Worm (Caenorhabditis elegans) whole organism, L4 larva: ENCODE results near the gene kcnl-1.

Experiments
- F26F4.8 ChIP-seq: fragments of 200-800 bp; sonication (Bioruptor generic); conservative IDR thresholded peaks from 2 replicates; pipeline ENCODE4 v1.3.6; 2022; ENCODE audit warnings: missing genetic modification characterization, missing compliant biosample characterization
- F44E2.7 ChIP-seq: fragments of 200-800 bp; sonication (Bioruptor generic); IDR thresholded peaks from 2 replicates; pipeline ENCODE4 v2.1.2; 2022; ENCODE audit warnings: missing genetic modification characterization, missing compliant biosample characterization
- R02D3.7 ChIP-seq: fragments of 150-350 bp; sonication (generic microtip); optimal IDR thresholded peaks from 3 replicates; lab custom pipeline; 2014; ENCODE audit warnings: missing biosample characterization, missing genetic modification characterization
- T26A8.4 ChIP-seq: fragments of 200-800 bp; sonication (Bioruptor generic); IDR thresholded peaks from 2 replicates; pipeline ENCODE4 v1.3.6; 2022; ENCODE audit warnings: missing genetic modification characterization, missing compliant biosample characterization
- ZK337.2 ChIP-seq: fragments of 200-800 bp; sonication (Bioruptor generic); IDR thresholded peaks from 2 replicates; pipeline ENCODE4 v1.3.6; 2022; ENCODE audit warnings: missing genetic modification reagents, missing genetic modification characterization, missing compliant biosample characterization
- aly-2 ChIP-seq: sonication (generic microtip); optimal IDR thresholded peaks from 2 replicates; lab custom pipeline; 2018; ENCODE audit warnings: missing biosample characterization, missing genetic modification characterization
- arid-1 ChIP-seq: fragments of 200-800 bp; sonication (Bioruptor generic); conservative IDR thresholded peaks from 2 replicates; pipeline ENCODE4 v1.3.6; 2022; ENCODE audit warnings: missing genetic modification reagents, missing genetic modification characterization, missing compliant biosample characterization
- ceh-20 ChIP-seq: fragments of 200-800 bp; sonication (Bioruptor generic); IDR thresholded peaks from 2 replicates; pipeline ENCODE4 v1.3.6; 2022; ENCODE audit warnings: missing genetic modification reagents, missing genetic modification characterization, missing compliant biosample characterization
- ceh-44 ChIP-seq: fragments of 200-800 bp; sonication (Bioruptor generic); IDR thresholded peaks from 2 replicates; pipeline ENCODE4 v1.3.6; 2022; ENCODE audit warnings: missing genetic modification reagents, missing genetic modification characterization, missing compliant biosample characterization
- cey-2 ChIP-seq: sonication (generic microtip); optimal IDR thresholded peaks from 3 replicates; lab custom pipeline; 2017; ENCODE audit warnings: missing genetic modification characterization, mild to moderate bottlenecking, missing compliant biosample characterization, antibody characterized with exemption, borderline replicate concordance; ENCODE audit not compliant: insufficient read depth
- ctbp-1 ChIP-seq: fragments of 200-800 bp; sonication (Bioruptor generic); IDR thresholded peaks from 2 replicates; pipeline ENCODE4 v1.3.6; 2022; ENCODE audit warnings: missing genetic modification reagents, missing genetic modification characterization, missing compliant biosample characterization
- daf-12 ChIP-seq: fragments of 150-350 bp; optimal IDR thresholded peaks from 2 replicates; lab custom pipeline; 2014; ENCODE audit warnings: missing biosample characterization, missing genetic modification reagents, missing genetic modification characterization
- dmd-6 ChIP-seq: fragments of 200-800 bp; sonication (Bioruptor generic); IDR thresholded peaks from 2 replicates; pipeline ENCODE4 v1.3.6; 2022; ENCODE audit warnings: missing genetic modification reagents, missing genetic modification characterization, missing compliant biosample characterization
- dpl-1 ChIP-seq: fragments of 150-350 bp; optimal IDR thresholded peaks from 2 replicates; lab custom pipeline; 2014; ENCODE audit warnings: missing biosample characterization, missing genetic modification reagents, missing genetic modification characterization
- duxl-1 ChIP-seq: sonication (generic microtip); optimal IDR thresholded peaks from 2 replicates; lab custom pipeline; 2016; ENCODE audit warnings: mild to moderate bottlenecking, missing genetic modification characterization, moderate library complexity, missing compliant biosample characterization; ENCODE audit not compliant: poor library complexity
- dve-1 ChIP-seq: sonication (generic microtip); optimal IDR thresholded peaks from 2 replicates; lab custom pipeline; 2017; ENCODE audit warnings: antibody characterized with exemption, mild to moderate bottlenecking, missing genetic modification characterization, missing compliant biosample characterization; ENCODE audit not compliant: insufficient read depth
- egl-27 ChIP-seq: sonication (generic microtip); optimal IDR thresholded peaks from 3 replicates; lab custom pipeline; 2017; ENCODE audit warnings: missing biosample characterization, missing genetic modification reagents, missing genetic modification characterization
- hif-1 ChIP-seq, 2 experiments: sonication (generic microtip); optimal IDR thresholded peaks; 2 replicates each; lab custom pipeline; 2016 to 2017; ENCODE audit warnings: missing compliant biosample characterization in 2 of 2, missing genetic modification characterization in 2 of 2, missing genetic modification reagents in 2 of 2, missing genotype in 2 of 2, mild to moderate bottlenecking in 1 of 2
- lin-1 ChIP-seq: fragments of 200-800 bp; sonication (Bioruptor generic); IDR thresholded peaks from 2 replicates; pipeline ENCODE4 v1.3.6; 2022; ENCODE audit warnings: missing genetic modification reagents, missing genetic modification characterization, missing compliant biosample characterization
- lin-13 ChIP-seq: fragments of 150-350 bp; optimal IDR thresholded peaks from 2 replicates; lab custom pipeline; 2014; ENCODE audit warnings: missing biosample characterization, missing genetic modification reagents, missing genetic modification characterization
- lin-15B ChIP-seq: fragments of 150-350 bp; sonication (generic microtip); optimal IDR thresholded peaks from 3 replicates; lab custom pipeline; 2014; ENCODE audit warnings: missing biosample characterization, missing genetic modification characterization
- lin-29 ChIP-seq: fragments of 200-800 bp; sonication (Bioruptor generic); IDR thresholded peaks from 2 replicates; pipeline ENCODE4 v1.3.6; 2022; ENCODE audit warnings: missing genetic modification reagents, missing genetic modification characterization, missing compliant biosample characterization
- lin-38 ChIP-seq: fragments of 200-800 bp; sonication (Bioruptor generic); IDR thresholded peaks from 2 replicates; pipeline ENCODE4 v1.3.6; 2022; ENCODE audit warnings: missing genetic modification reagents, missing genetic modification characterization, missing compliant biosample characterization
- lin-39 ChIP-seq: fragments of 150-350 bp; optimal IDR thresholded peaks from 2 replicates; lab custom pipeline; 2014; ENCODE audit warnings: missing biosample characterization, missing genetic modification reagents, missing genetic modification characterization
- lir-3 ChIP-seq: sonication (generic microtip); optimal IDR thresholded peaks from 2 replicates; lab custom pipeline; 2016; ENCODE audit warnings: mild to moderate bottlenecking, missing genetic modification characterization, missing compliant biosample characterization
- lsy-2 ChIP-seq, 2 experiments: fragments of 150-350 bp in 1 of 2; sonication (generic microtip) in 1 of 2; optimal IDR thresholded peaks; 2 replicates each; lab custom pipeline; 2014 to 2017; ENCODE audit warnings: missing biosample characterization in 2 of 2, missing genetic modification characterization in 2 of 2
- madf-5 ChIP-seq, 2 experiments: fragments of 200-800 bp; sonication (Bioruptor generic); IDR thresholded peaks; 2 replicates each; pipeline ENCODE4 v1.3.6; 2022; ENCODE audit warnings: missing compliant biosample characterization in 2 of 2, missing genetic modification characterization in 2 of 2
- madf-9 ChIP-seq: fragments of 200-800 bp; sonication (Bioruptor generic); conservative IDR thresholded peaks from 2 replicates; pipeline ENCODE4 v1.3.6; 2022; ENCODE audit warnings: missing genetic modification reagents, missing genetic modification characterization, missing compliant biosample characterization
- mdt-29 ChIP-seq: fragments of 200-800 bp; sonication (Bioruptor generic); IDR thresholded peaks from 2 replicates; pipeline ENCODE4 v1.3.6; 2022; ENCODE audit warnings: missing genetic modification reagents, missing genetic modification characterization, missing compliant biosample characterization
- mes-2 ChIP-seq: sonication (generic microtip); optimal IDR thresholded peaks from 2 replicates; lab custom pipeline; 2016; ENCODE audit warnings: missing genotype, mild to moderate bottlenecking, missing genetic modification characterization, missing compliant biosample characterization; ENCODE audit not compliant: poor library complexity, severe bottlenecking
- mxl-2 ChIP-seq: fragments of 200-800 bp; sonication (Bioruptor generic); conservative IDR thresholded peaks from 2 replicates; pipeline ENCODE4 v1.3.6; 2022; ENCODE audit warnings: missing genetic modification reagents, missing genetic modification characterization, missing compliant biosample characterization
- nhr-10 ChIP-seq: fragments of 150-350 bp; optimal IDR thresholded peaks from 2 replicates; lab custom pipeline; 2014; ENCODE audit warnings: missing biosample characterization, missing genetic modification characterization
- nhr-102 ChIP-seq: sonication (generic microtip); optimal IDR thresholded peaks from 2 replicates; lab custom pipeline; 2016; ENCODE audit warnings: mild to moderate bottlenecking, missing genetic modification characterization, moderate library complexity, missing compliant biosample characterization
- nhr-111 ChIP-seq: fragments of 200-800 bp; sonication (Bioruptor generic); optimal IDR thresholded peaks from 2 replicates; lab custom pipeline; 2018; ENCODE audit warnings: mild to moderate bottlenecking, missing genetic modification characterization, missing compliant biosample characterization
- nhr-237 ChIP-seq: sonication (generic microtip); optimal IDR thresholded peaks from 2 replicates; lab custom pipeline; 2017; ENCODE audit warnings: missing biosample characterization, missing genetic modification characterization
- nhr-25 ChIP-seq: sonication (generic microtip); optimal IDR thresholded peaks from 2 replicates; lab custom pipeline; 2017; ENCODE audit warnings: missing genetic modification characterization, mild to moderate bottlenecking, missing compliant biosample characterization, antibody characterized with exemption, moderate library complexity, borderline replicate concordance; ENCODE audit not compliant: insufficient read depth
- nhr-42 ChIP-seq: fragments of 200-800 bp; sonication (Bioruptor generic); IDR thresholded peaks from 2 replicates; pipeline ENCODE4 v1.3.6; 2022; ENCODE audit warnings: missing genetic modification characterization, missing compliant biosample characterization
- nhr-48 ChIP-seq: sonication (generic microtip); optimal IDR thresholded peaks from 2 replicates; lab custom pipeline; 2016; ENCODE audit warnings: mild to moderate bottlenecking, missing genetic modification characterization, missing compliant biosample characterization
- nhr-6 ChIP-seq: fragments of 150-350 bp; optimal IDR thresholded peaks from 2 replicates; lab custom pipeline; 2014; ENCODE audit warnings: missing biosample characterization, missing genetic modification characterization
- nhr-76 ChIP-seq: fragments of 150-350 bp; optimal IDR thresholded peaks from 2 replicates; lab custom pipeline; 2014; ENCODE audit warnings: missing biosample characterization, missing genetic modification characterization
- nhr-77 ChIP-seq: fragments of 150-350 bp; optimal IDR thresholded peaks from 2 replicates; lab custom pipeline; 2014; ENCODE audit warnings: missing biosample characterization, missing genetic modification characterization
- rbr-2 ChIP-seq: sonication (generic microtip); optimal IDR thresholded peaks from 2 replicates; lab custom pipeline; 2016; ENCODE audit warnings: missing genotype, missing genetic modification characterization, missing compliant biosample characterization
- saeg-2 ChIP-seq: fragments of 200-800 bp; sonication (Bioruptor generic); IDR thresholded peaks from 2 replicates; pipeline ENCODE4 v1.3.6; 2022; ENCODE audit warnings: missing genetic modification reagents, missing genetic modification characterization, missing compliant biosample characterization
- sdz-12 ChIP-seq: fragments of 200-800 bp; sonication (Bioruptor generic); optimal IDR thresholded peaks from 2 replicates; lab custom pipeline; 2018; ENCODE audit warnings: mild to moderate bottlenecking, missing genetic modification characterization, missing compliant biosample characterization
- tag-97 ChIP-seq: fragments of 200-800 bp; sonication (Bioruptor generic); IDR thresholded peaks from 2 replicates; pipeline ENCODE4 v1.3.6; 2022; ENCODE audit warnings: missing genetic modification characterization, missing compliant biosample characterization
- tra-1 ChIP-seq: fragments of 200-800 bp; sonication (Bioruptor generic); IDR thresholded peaks from 2 replicates; pipeline ENCODE4 v1.3.6; 2022; ENCODE audit warnings: missing genetic modification reagents, missing genetic modification characterization, missing compliant biosample characterization
- unc-62 ChIP-seq, 3 experiments: fragments of 150-350 bp in 1 of 3; sonication (generic microtip); optimal IDR thresholded peaks in 2 of 3; peaks in 1 of 3; 1 replicate in 1 of 3; 2 replicates in 2 of 3; lab custom pipeline; 2014 to 2017; ENCODE audit warnings: missing biosample characterization in 3 of 3, missing genetic modification characterization in 3 of 3, missing genetic modification reagents in 3 of 3, missing genotype in 1 of 3
- vab-7 ChIP-seq: fragments of 200-800 bp; sonication (Bioruptor generic); IDR thresholded peaks from 2 replicates; pipeline ENCODE4 v1.3.6; 2022; ENCODE audit warnings: missing genetic modification reagents, missing genetic modification characterization, missing compliant biosample characterization
- zip-11 ChIP-seq: fragments of 200-800 bp; sonication (Bioruptor generic); IDR thresholded peaks from 2 replicates; pipeline ENCODE4 v1.3.6; 2022; ENCODE audit warnings: missing genetic modification characterization, missing compliant biosample characterization
- ztf-11 ChIP-seq: fragments of 150-350 bp; optimal IDR thresholded peaks from 2 replicates; lab custom pipeline; 2014; ENCODE audit warnings: missing biosample characterization, missing genetic modification characterization
- ztf-7 ChIP-seq: fragments of 150-350 bp; optimal IDR thresholded peaks from 2 replicates; lab custom pipeline; 2014; ENCODE audit warnings: missing biosample characterization, missing genetic modification characterization

Gene kcnl-1

ce11 chrV:19643903-19644302 is 78.7 kb downstream of the kcnl-1 start, which contains the start of the genes Y43F8C.7 and mrps-28 (continued):
- TF ChIP-seq dmd-6 (0 out of 2 replicates have a peak, but pooled peaks have one; percentile 15), vab-7 (GFP tag; lab: Robert Waterston, UW) (no peak), ctbp-1 (no peak), lin-29 (no peak), ZK337.2 (GFP tag; lab: Robert Waterston, UW) (no peak), madf-5 (GFP tag; IDR thresholded peaks at IDR 0.05; lab: Robert Waterston, UW) (no peak), daf-12 (tag; lab: Kevin White, UChicago) (no peak), lir-3 (no peak), R02D3.7 (no peak), lin-15B (tag; lab: Kevin White, UChicago) (no peak), madf-9 (GFP tag; lab: Robert Waterston, UW) (no peak), egl-27 (tag; lab: Kevin White, UChicago) (no peak), tra-1 (GFP tag; lab: Robert Waterston, UW) (no peak), nhr-102 (tag; lab: Kevin White, UChicago) (no peak), saeg-2 (no peak), hif-1 (tag; optimal IDR thresholded peaks at IDR 0.05; lab: Kevin White, UChicago) (no peak), ceh-44 (no peak), nhr-76 (tag; lab: Kevin White, UChicago) (no peak), lin-1 (no peak), F26F4.8 (GFP tag; lab: Robert Waterston, UW) (no peak), nhr-6 (tag; lab: Kevin White, UChicago) (no peak), nhr-42 (no peak), dve-1 (peak; percentile 31), lsy-2 (tag; optimal IDR thresholded peaks at IDR 0.05; lab: Kevin White, UChicago) (peak; percentile 85 to 98), ztf-7 (tag; lab: Kevin White, UChicago) (no peak), lin-38 (GFP tag; lab: Robert Waterston, UW) (no peak), tag-97 (GFP tag; lab: Robert Waterston, UW) (no peak), nhr-48 (tag; lab: Kevin White, UChicago) (no peak), aly-2 (tag; lab: Kevin White, UChicago) (no peak), F44E2.7 (GFP tag; lab: Robert Waterston, UW) (no peak), mes-2 (tag; lab: Kevin White, UChicago) (peak; percentile 58), dpl-1 (GFP tag; lab: Kevin White, UChicago) (peak; percentile 55), mdt-29 (GFP tag; lab: Robert Waterston, UW) (no peak), lin-13 (GFP tag; lab: Kevin White, UChicago) (no peak), nhr-111 (no peak), mxl-2 (GFP tag; lab: Robert Waterston, UW) (no peak), nhr-237 (no peak), arid-1 (no peak), cey-2 (tag; lab: Kevin White, UChicago) (no peak), sdz-12 (GFP tag; lab: Kevin White, UChicago) (no peak), ceh-20 (GFP tag; lab: Robert Waterston, UW) (no peak), nhr-10 (tag; lab: Kevin White, UChicago) (no peak), ztf-11 (tag; lab: Kevin White, UChicago) (no peak), duxl-1 (tag; lab: Kevin White, UChicago) (no peak), lin-39 (tag; lab: Kevin White, UChicago) (no peak), zip-11 (GFP tag; lab: Robert Waterston, UW) (no peak), rbr-2 (tag; lab: Kevin White, UChicago) (no peak), T26A8.4 (no peak), nhr-77 (tag; lab: Kevin White, UChicago) (no peak), unc-62 (GFP tag; optimal IDR thresholded peaks at IDR 0.05 in 1 of 2; lab: Kevin White, UChicago) (no peak), unc-62 (tag; optimal IDR thresholded peaks at IDR 0.05; lab: Kevin White, UChicago) (no peak), nhr-25 (tag; lab: Kevin White, UChicago) (no peak)
